Worm (Caenorhabditis elegans): ENCODE results near the gene ptd-2.

- TF ChIP-seq pha-4 (GFP tag; IDR thresholded peaks at IDR 0.05) (no peak), pha-4 (tag; optimal IDR thresholded peaks at IDR 0.05) (no peak), R02D3.7 (tag; optimal IDR thresholded peaks at IDR 0.05) (no peak), ces-1 (GFP tag; optimal IDR thresholded peaks at IDR 0.05) (no peak), mxl-2 (GFP tag; conservative IDR thresholded peaks at IDR 0.05) (no peak), nhr-10 (tag; optimal IDR thresholded peaks at IDR 0.05) (no peak), nhr-237 (tag; optimal IDR thresholded peaks at IDR 0.05) (no peak), lin-15B (tag; optimal IDR thresholded peaks at IDR 0.05) (no peak), mep-1 (tag; optimal IDR thresholded peaks at IDR 0.05) (no peak), ceh-62 (tag; optimal IDR thresholded peaks at IDR 0.05) (no peak)
Measured at ce11 chrV:9232296-9232695, 17.7 kb upstream of the ptd-2 start, which contains the start of gene F07C3.3.

Measured in whole organism, L4 larva.